Fruit fly (Drosophila melanogaster) whole organism, prepupa: ENCODE data around the gene Spn28Da.

Source experiments
- CG11902 ChIP-seq: fragments of 200-800 bp; sonication (Bioruptor generic); optimal IDR thresholded peaks from 3 replicates; lab custom pipeline; 2016; ENCODE audit warnings: missing biosample characterization, missing genetic modification characterization
- CG3919 ChIP-seq: fragments of 200-800 bp; sonication (Bioruptor generic); optimal IDR thresholded peaks from 3 replicates; lab custom pipeline; 2016; ENCODE audit warnings: missing biosample characterization, missing genetic modification characterization
- Sox102F ChIP-seq: fragments of 200-800 bp; sonication (Bioruptor generic); optimal IDR thresholded peaks from 2 replicates; lab custom pipeline; 2016; ENCODE audit warnings: missing biosample characterization, mild to moderate bottlenecking, missing genetic modification characterization
- spab ChIP-seq: fragments of 200-800 bp; sonication (Bioruptor generic); optimal IDR thresholded peaks from 2 replicates; lab custom pipeline; 2017; ENCODE audit warnings: missing biosample characterization, mild to moderate bottlenecking, missing genetic modification characterization, missing genetic modification reagents

- TF ChIP-seq CG11902 (GFP tag; lab: Kevin White, UChicago), result no peak
- TF ChIP-seq Sox102F, result no peak
- no peak for TF ChIP-seq spab (GFP tag; lab: Kevin White, UChicago)
- no peak for TF ChIP-seq CG3919
These were observed at the start of gene Spn28Da for dm6 chr2L:7889029-7889428.
